Worm (Caenorhabditis elegans) whole organism, L1 larva: ENCODE data around the gene romo-1.
A peak's percentile ranks its signal among the peaks of the same experiment; 100 is the strongest.

Source experiments
- C34B4.2 ChIP-seq: sonication (generic microtip); optimal IDR thresholded peaks from 2 replicates; lab custom pipeline; 2017; ENCODE audit warnings: mild to moderate bottlenecking, missing genetic modification characterization, missing compliant biosample characterization
- Y116A8C.19 ChIP-seq: sonication (generic microtip); optimal IDR thresholded peaks from 2 replicates; lab custom pipeline; 2016; ENCODE audit warnings: missing compliant biosample characterization, missing genetic modification characterization, borderline replicate concordance
- aha-1 ChIP-seq: fragments of 150-350 bp; optimal IDR thresholded peaks from 2 replicates; lab custom pipeline; 2014; ENCODE audit warnings: missing biosample characterization, missing genetic modification characterization
- aly-2 ChIP-seq: fragments of 150-350 bp; optimal IDR thresholded peaks from 2 replicates; lab custom pipeline; 2014; ENCODE audit warnings: missing biosample characterization, missing genetic modification characterization
- blmp-1 ChIP-seq: fragments of 150-350 bp; optimal IDR thresholded peaks from 2 replicates; lab custom pipeline; 2014; ENCODE audit warnings: missing biosample characterization, missing genetic modification characterization
- ceh-63 ChIP-seq: fragments of 200-800 bp; sonication (Bioruptor generic); optimal IDR thresholded peaks from 2 replicates; lab custom pipeline; 2018; ENCODE audit warnings: mild to moderate bottlenecking, missing genetic modification characterization, missing compliant biosample characterization
- ceh-8 ChIP-seq: fragments of 200-800 bp; sonication (Bioruptor generic); optimal IDR thresholded peaks from 2 replicates; lab custom pipeline; 2018; ENCODE audit warnings: mild to moderate bottlenecking, missing genetic modification characterization, moderate library complexity, missing compliant biosample characterization
- ceh-82 ChIP-seq, 3 experiments: fragments of 150-350 bp in 1 of 3; sonication (generic microtip) in 2 of 3; optimal IDR thresholded peaks; 2 replicates each; lab custom pipeline; 2014 to 2017; ENCODE audit warnings: missing biosample characterization in 3 of 3, missing genetic modification characterization in 3 of 3
- ces-1 ChIP-seq: fragments of 150-350 bp; optimal IDR thresholded peaks from 2 replicates; lab custom pipeline; 2014; ENCODE audit warnings: missing biosample characterization, missing genetic modification reagents, missing genetic modification characterization
- dpl-1 ChIP-seq, 3 experiments: fragments of 150-350 bp in 2 of 3; sonication (generic microtip) in 1 of 3; optimal IDR thresholded peaks; 2 replicates each; lab custom pipeline; 2014 to 2017; ENCODE audit warnings: missing biosample characterization in 3 of 3, missing genetic modification characterization in 3 of 3, missing genetic modification reagents in 3 of 3
- dsc-1 ChIP-seq: sonication (generic microtip); optimal IDR thresholded peaks from 2 replicates; lab custom pipeline; 2016; ENCODE audit warnings: mild to moderate bottlenecking, missing genetic modification characterization, missing compliant biosample characterization
- efl-3 ChIP-seq: fragments of 200-800 bp; sonication (Bioruptor generic); optimal IDR thresholded peaks from 2 replicates; lab custom pipeline; 2018; ENCODE audit warnings: mild to moderate bottlenecking, missing genetic modification characterization, missing compliant biosample characterization
- egl-27 ChIP-seq, 2 experiments: fragments of 150-350 bp in 1 of 2; sonication (generic microtip); optimal IDR thresholded peaks; 3 replicates each; lab custom pipeline; 2017 to 2018; ENCODE audit warnings: missing biosample characterization in 2 of 2, missing genetic modification characterization in 2 of 2, missing genetic modification reagents in 2 of 2
- elt-3 ChIP-seq, 6 experiments: fragments of 150-350 bp in 1 of 6; sonication (generic microtip); optimal IDR thresholded peaks; 2 replicates each; lab custom pipeline; 2017 to 2018; ENCODE audit warnings: missing biosample characterization in 6 of 6, missing genetic modification characterization in 6 of 6, inconsistent platforms in 1 of 6
- fkh-8 ChIP-seq: sonication (generic microtip); optimal IDR thresholded peaks from 2 replicates; lab custom pipeline; 2016; ENCODE audit warnings: mild to moderate bottlenecking, missing genetic modification characterization, missing compliant biosample characterization
- fos-1 ChIP-seq: fragments of 150-350 bp; optimal IDR thresholded peaks from 2 replicates; lab custom pipeline; 2014; ENCODE audit warnings: missing biosample characterization, missing genetic modification characterization
- hlh-17 ChIP-seq: fragments of 200-800 bp; sonication (Bioruptor generic); optimal IDR thresholded peaks from 2 replicates; lab custom pipeline; 2018; ENCODE audit warnings: missing genetic modification characterization, mild to moderate bottlenecking, missing compliant biosample characterization, moderate library complexity, borderline replicate concordance
- hlh-4 ChIP-seq: sonication (generic microtip); optimal IDR thresholded peaks from 2 replicates; lab custom pipeline; 2016; ENCODE audit warnings: mild to moderate bottlenecking, missing genetic modification characterization, missing compliant biosample characterization
- hpl-2 ChIP-seq: fragments of 150-350 bp; optimal IDR thresholded peaks from 2 replicates; lab custom pipeline; 2014; ENCODE audit warnings: missing biosample characterization, missing genetic modification reagents, missing genetic modification characterization
- irx-1 ChIP-seq: sonication (generic microtip); optimal IDR thresholded peaks from 2 replicates; lab custom pipeline; 2016; ENCODE audit warnings: missing genetic modification characterization, missing compliant biosample characterization
- jun-1 ChIP-seq: fragments of 150-350 bp; optimal IDR thresholded peaks from 2 replicates; lab custom pipeline; 2014; ENCODE audit warnings: missing biosample characterization, missing genetic modification reagents, missing genetic modification characterization
- lin-13 ChIP-seq: fragments of 150-350 bp; optimal IDR thresholded peaks from 2 replicates; lab custom pipeline; 2014; ENCODE audit warnings: missing biosample characterization, missing genetic modification reagents, missing genetic modification characterization
- lin-14 ChIP-seq: fragments of 200-800 bp; sonication (Bioruptor generic); optimal IDR thresholded peaks from 2 replicates; lab custom pipeline; 2018; ENCODE audit warnings: mild to moderate bottlenecking, missing genetic modification characterization, moderate library complexity, missing compliant biosample characterization
- lin-15B ChIP-seq: fragments of 150-350 bp; sonication (generic microtip); optimal IDR thresholded peaks from 3 replicates; lab custom pipeline; 2014; ENCODE audit warnings: missing biosample characterization, missing genetic modification characterization
- lin-35 ChIP-seq, 2 experiments: fragments of 150-350 bp; optimal IDR thresholded peaks; 2 replicates each; lab custom pipeline; 2014; ENCODE audit warnings: missing biosample characterization in 2 of 2, missing genetic modification characterization in 2 of 2, missing genetic modification reagents in 2 of 2
- lin-39 ChIP-seq: fragments of 150-350 bp; optimal IDR thresholded peaks from 2 replicates; lab custom pipeline; 2014; ENCODE audit warnings: missing biosample characterization, missing genetic modification reagents, missing genetic modification characterization
- lir-3 ChIP-seq: sonication (generic microtip); optimal IDR thresholded peaks from 2 replicates; lab custom pipeline; 2016; ENCODE audit warnings: mild to moderate bottlenecking, missing genetic modification characterization, moderate library complexity, missing compliant biosample characterization; ENCODE audit not compliant: poor library complexity
- mdl-1 ChIP-seq, 2 experiments: fragments of 150-350 bp; optimal IDR thresholded peaks; 2 replicates each; lab custom pipeline; 2014 to 2017; ENCODE audit warnings: missing biosample characterization in 2 of 2, missing genetic modification characterization in 2 of 2, inconsistent platforms in 1 of 2
- mef-2 ChIP-seq: fragments of 150-350 bp; optimal IDR thresholded peaks from 2 replicates; lab custom pipeline; 2014; ENCODE audit warnings: missing biosample characterization, missing genetic modification characterization
- mep-1 ChIP-seq: fragments of 150-350 bp; optimal IDR thresholded peaks from 2 replicates; lab custom pipeline; 2014; ENCODE audit warnings: missing biosample characterization, missing genetic modification characterization
- nhr-20 ChIP-seq: sonication (generic microtip); optimal IDR thresholded peaks from 2 replicates; lab custom pipeline; 2016; ENCODE audit warnings: mild to moderate bottlenecking, missing genetic modification characterization, missing compliant biosample characterization
- nhr-47 ChIP-seq: sonication (generic microtip); optimal IDR thresholded peaks from 2 replicates; lab custom pipeline; 2016; ENCODE audit warnings: mild to moderate bottlenecking, missing genetic modification characterization, moderate library complexity, missing compliant biosample characterization
- nhr-71 ChIP-seq: sonication (generic microtip); optimal IDR thresholded peaks from 2 replicates; lab custom pipeline; 2016; ENCODE audit warnings: mild to moderate bottlenecking, missing genetic modification characterization, moderate library complexity, missing compliant biosample characterization
- nhr-76 ChIP-seq: sonication (generic microtip); optimal IDR thresholded peaks from 2 replicates; lab custom pipeline; 2017; ENCODE audit warnings: missing biosample characterization, missing genetic modification characterization
- nhr-77 ChIP-seq: fragments of 150-350 bp; optimal IDR thresholded peaks from 2 replicates; lab custom pipeline; 2014; ENCODE audit warnings: missing biosample characterization, missing genetic modification characterization
- nhr-84 ChIP-seq: sonication (generic microtip); optimal IDR thresholded peaks from 2 replicates; lab custom pipeline; 2017; ENCODE audit warnings: missing biosample characterization, missing genetic modification characterization
- pag-3 ChIP-seq: sonication (generic microtip); optimal IDR thresholded peaks from 2 replicates; lab custom pipeline; 2017; ENCODE audit warnings: missing genetic modification characterization, mild to moderate bottlenecking, missing compliant biosample characterization, antibody characterized with exemption, borderline replicate concordance; ENCODE audit not compliant: insufficient read depth
- skn-1 ChIP-seq: fragments of 150-350 bp; optimal IDR thresholded peaks from 2 replicates; lab custom pipeline; 2014; ENCODE audit warnings: missing biosample characterization, missing genetic modification characterization
- snpc-4 ChIP-seq: fragments of 150-350 bp; optimal IDR thresholded peaks from 2 replicates; lab custom pipeline; 2014; ENCODE audit warnings: missing biosample characterization, missing genetic modification characterization
- sptf-1 ChIP-seq: fragments of 150-350 bp; optimal IDR thresholded peaks from 2 replicates; lab custom pipeline; 2014; ENCODE audit warnings: missing biosample characterization, missing genetic modification characterization
- sup-37 ChIP-seq: fragments of 200-800 bp; sonication (Bioruptor generic); optimal IDR thresholded peaks from 2 replicates; lab custom pipeline; 2018; ENCODE audit warnings: mild to moderate bottlenecking, missing genetic modification characterization, missing compliant biosample characterization
- tbx-2 ChIP-seq: sonication (generic microtip); optimal IDR thresholded peaks from 2 replicates; lab custom pipeline; 2016; ENCODE audit warnings: missing genetic modification characterization, missing compliant biosample characterization
- unc-62 ChIP-seq: fragments of 150-350 bp; optimal IDR thresholded peaks from 2 replicates; lab custom pipeline; 2014; ENCODE audit warnings: missing biosample characterization, missing genetic modification reagents, missing genetic modification characterization
- unc-98 ChIP-seq: fragments of 200-800 bp; sonication (Bioruptor generic); IDR thresholded peaks from 2 replicates; pipeline ENCODE4 v1.3.6; 2022; ENCODE audit warnings: missing genetic modification characterization, missing compliant biosample characterization
- xbp-1 ChIP-seq: sonication (generic microtip); optimal IDR thresholded peaks from 2 replicates; lab custom pipeline; 2016; ENCODE audit warnings: missing genetic modification characterization, missing compliant biosample characterization
- zag-1 ChIP-seq: fragments of 150-350 bp; optimal IDR thresholded peaks from 2 replicates; lab custom pipeline; 2014; ENCODE audit warnings: missing biosample characterization, missing genetic modification characterization
- ztf-11 ChIP-seq, 2 experiments: sonication (generic microtip); optimal IDR thresholded peaks; 2 replicates each; lab custom pipeline; 2016 to 2017; ENCODE audit warnings: missing genetic modification characterization in 2 of 2, missing biosample characterization in 1 of 2, missing compliant biosample characterization in 1 of 2
- ztf-4 ChIP-seq: fragments of 150-350 bp; optimal IDR thresholded peaks from 2 replicates; lab custom pipeline; 2014; ENCODE audit warnings: missing biosample characterization, missing genetic modification characterization

romo-1 gene

ce11 chrII:13199674-13200215 lies 38.0 kb downstream of the romo-1 start, which contains the start of gene btf-1 (continued):
- TF ChIP-seq pag-3 (tag; lab: Kevin White, UChicago), result no peak
- TF ChIP-seq blmp-1, result peak; percentile 34
- TF ChIP-seq lin-13 (GFP tag; lab: Kevin White, UChicago), result peak; percentile 9
- TF ChIP-seq snpc-4 (tag; lab: Kevin White, UChicago), result peak; percentile 64
- peak; percentile 86 for TF ChIP-seq xbp-1 (tag; lab: Kevin White, UChicago)
- no peak for TF ChIP-seq hlh-17
- peak; percentile 94 for TF ChIP-seq fkh-8 (tag; lab: Kevin White, UChicago)
- TF ChIP-seq ceh-63, result no peak
- TF ChIP-seq sup-37 (GFP tag; lab: Kevin White, UChicago), result peak; percentile 71
- peak in 1 of 2 experiments; percentile 85 for TF ChIP-seq ztf-11 (tag; optimal IDR thresholded peaks at IDR 0.05; lab: Kevin White, UChicago)
- TF ChIP-seq zag-1 (tag; lab: Kevin White, UChicago), result peak; percentile 43
- peak; percentile 84 for TF ChIP-seq ceh-8 (GFP tag; lab: Kevin White, UChicago)
- peak; percentile 87 for TF ChIP-seq irx-1 (tag; lab: Kevin White, UChicago)
- peak; percentile 61 for TF ChIP-seq jun-1 (tag; lab: Kevin White, UChicago)
- no peak for TF ChIP-seq ces-1 (GFP tag; lab: Kevin White, UChicago)
- peak; percentile 52 for TF ChIP-seq aly-2 (tag; lab: Kevin White, UChicago)
- peak; percentile 6 to 56 (median 32) for TF ChIP-seq ceh-82 (tag; optimal IDR thresholded peaks at IDR 0.05; lab: Kevin White, UChicago)
- peak; percentile 73 for TF ChIP-seq fos-1 (tag; lab: Kevin White, UChicago)
- TF ChIP-seq skn-1 (tag; lab: Kevin White, UChicago), result peak; percentile 28
- peak; percentile 52 for TF ChIP-seq efl-3 (GFP tag; lab: Kevin White, UChicago)
- TF ChIP-seq lin-35 (GFP tag; optimal IDR thresholded peaks at IDR 0.05; lab: Kevin White, UChicago), result peak; percentile 95 to 97
- peak in 1 of 2 experiments; percentile 28 for TF ChIP-seq mdl-1 (tag; optimal IDR thresholded peaks at IDR 0.05; lab: Kevin White, UChicago)
- TF ChIP-seq nhr-47 (tag; lab: Kevin White, UChicago), result peak; percentile 95
- TF ChIP-seq lin-15B (tag; lab: Kevin White, UChicago), result peak; percentile 59
- no peak for TF ChIP-seq nhr-84 (tag; lab: Kevin White, UChicago)
- TF ChIP-seq hlh-4 (tag; lab: Kevin White, UChicago), result peak; percentile 69
- no peak for TF ChIP-seq sptf-1 (tag; lab: Kevin White, UChicago)
- TF ChIP-seq lin-14 (GFP tag; lab: Kevin White, UChicago), result peak; percentile 88
- TF ChIP-seq unc-62 (GFP tag; lab: Kevin White, UChicago), result no peak
- TF ChIP-seq egl-27 (tag; optimal IDR thresholded peaks at IDR 0.05; lab: Kevin White, UChicago), result peak in 1 of 2 experiments; percentile 12
- TF ChIP-seq Y116A8C.19 (tag; lab: Kevin White, UChicago), result peak; percentile 55
- peak in 2 of 6 experiments; percentile 49 to 74 for TF ChIP-seq elt-3 (tag; optimal IDR thresholded peaks at IDR 0.05; lab: Kevin White, UChicago)
- TF ChIP-seq dsc-1 (tag; lab: Kevin White, UChicago), result peak; percentile 86
- peak; percentile 60 for TF ChIP-seq lin-39 (tag; lab: Kevin White, UChicago)
- peak; percentile 23 for TF ChIP-seq aha-1 (tag; lab: Kevin White, UChicago)
- TF ChIP-seq tbx-2, result peak; percentile 90
- peak; percentile 93 for TF ChIP-seq nhr-71 (tag; lab: Kevin White, UChicago)
- TF ChIP-seq mep-1 (tag; lab: Kevin White, UChicago), result peak; percentile 84
- TF ChIP-seq ztf-4, result peak; percentile 13
- peak; percentile 84 for TF ChIP-seq lir-3 (tag; lab: Kevin White, UChicago)
- no peak for TF ChIP-seq C34B4.2 (tag; lab: Kevin White, UChicago)
- TF ChIP-seq mef-2, result no peak
- TF ChIP-seq dpl-1 (GFP tag; optimal IDR thresholded peaks at IDR 0.05; lab: Kevin White, UChicago), result peak; percentile 94 to 95 (median 95)
- TF ChIP-seq hpl-2, result peak; percentile 45
- TF ChIP-seq unc-98 (GFP tag; lab: Robert Waterston, UW), result peak; percentile 87
- peak; percentile 70 for TF ChIP-seq nhr-77 (tag; lab: Kevin White, UChicago)
- no peak for TF ChIP-seq nhr-76 (tag; lab: Kevin White, UChicago)
- peak; percentile 88 for TF ChIP-seq nhr-20
